Worm (Caenorhabditis elegans) whole organism, early embryonic: ENCODE results near the gene C27B7.6.

Experiments
- B0310.2 ChIP-seq: sonication (generic microtip); optimal IDR thresholded peaks from 2 replicates; lab custom pipeline; 2016; ENCODE audit warnings: mild to moderate bottlenecking, missing genetic modification characterization, missing compliant biosample characterization
- F13C5.2 ChIP-seq: sonication (generic microtip); optimal IDR thresholded peaks from 2 replicates; lab custom pipeline; 2017; ENCODE audit warnings: mild to moderate bottlenecking, missing genetic modification characterization, inconsistent platforms, missing compliant biosample characterization
- aly-1 ChIP-seq: sonication (generic microtip); optimal IDR thresholded peaks from 2 replicates; lab custom pipeline; 2016; ENCODE audit warnings: missing genetic modification characterization, missing compliant biosample characterization
- ama-1 ChIP-seq: fragments of 150-350 bp; optimal IDR thresholded peaks from 2 replicates; lab custom pipeline; 2014
- ceh-13 ChIP-seq: fragments of 200-800 bp; sonication (Bioruptor generic); optimal IDR thresholded peaks from 2 replicates; lab custom pipeline; 2018; ENCODE audit warnings: mild to moderate bottlenecking, missing genetic modification characterization, missing compliant biosample characterization
- ceh-36 ChIP-seq: sonication (generic microtip); optimal IDR thresholded peaks from 2 replicates; lab custom pipeline; 2016; ENCODE audit warnings: missing genetic modification characterization, inconsistent platforms, missing compliant biosample characterization
- ets-7 ChIP-seq: sonication (generic microtip); optimal IDR thresholded peaks from 2 replicates; lab custom pipeline; 2016; ENCODE audit warnings: missing genotype, missing genetic modification characterization, missing compliant biosample characterization
- flt-1 ChIP-seq: fragments of 200-800 bp; sonication (Bioruptor generic); IDR thresholded peaks from 2 replicates; pipeline ENCODE4 v1.3.6; 2022; ENCODE audit warnings: missing genetic modification characterization, missing compliant biosample characterization
- hmbx-1 ChIP-seq: sonication (generic microtip); optimal IDR thresholded peaks from 2 replicates; lab custom pipeline; 2016; ENCODE audit warnings: mild to moderate bottlenecking, missing genetic modification characterization, missing compliant biosample characterization
- hmg-4 ChIP-seq: fragments of 200-800 bp; sonication (Bioruptor generic); optimal IDR thresholded peaks from 2 replicates; lab custom pipeline; 2018; ENCODE audit warnings: mild to moderate bottlenecking, missing genetic modification characterization, missing compliant biosample characterization
- hnd-1 ChIP-seq: sonication (generic microtip); optimal IDR thresholded peaks from 2 replicates; lab custom pipeline; 2016; ENCODE audit warnings: missing genetic modification characterization, missing compliant biosample characterization
- pes-1 ChIP-seq: fragments of 200-800 bp; sonication (Bioruptor generic); IDR thresholded peaks from 2 replicates; pipeline ENCODE4 v1.3.6; 2022; ENCODE audit warnings: missing genetic modification reagents, missing genetic modification characterization, missing compliant biosample characterization
- scrt-1 ChIP-seq: fragments of 200-800 bp; sonication (Bioruptor generic); IDR thresholded peaks from 2 replicates; pipeline ENCODE4 v1.3.6; 2022; ENCODE audit warnings: missing genetic modification characterization, missing compliant biosample characterization
- sea-1 ChIP-seq: fragments of 200-800 bp; sonication (Bioruptor generic); conservative IDR thresholded peaks from 2 replicates; pipeline ENCODE4 v1.3.6; 2022; ENCODE audit warnings: missing genetic modification characterization, missing compliant biosample characterization
- tbx-11 ChIP-seq: fragments of 200-800 bp; sonication (Bioruptor generic); IDR thresholded peaks from 2 replicates; pipeline ENCODE4 v1.3.6; 2022; ENCODE audit warnings: missing genetic modification characterization, missing compliant biosample characterization
- tbx-37 ChIP-seq: fragments of 200-800 bp; sonication (Bioruptor generic); conservative IDR thresholded peaks from 2 replicates; pipeline ENCODE4 v1.3.6; 2022; ENCODE audit warnings: missing genetic modification reagents, missing genetic modification characterization, missing compliant biosample characterization
- tra-4 ChIP-seq: sonication (generic microtip); optimal IDR thresholded peaks from 2 replicates; lab custom pipeline; 2017; ENCODE audit warnings: missing genetic modification characterization, missing compliant biosample characterization

C27B7.6 gene

ce11 chrIV:8920284-8920806 is 14.2 kb upstream of the C27B7.6 start:
- TF ChIP-seq F13C5.2 (tag; lab: Kevin White, UChicago) (no peak), hnd-1 (tag; lab: Kevin White, UChicago) (no peak), hmg-4 (GFP tag; lab: Kevin White, UChicago) (no peak), B0310.2 (tag; lab: Kevin White, UChicago) (no peak), hmbx-1 (no peak), ama-1 (lab: Kevin White, UChicago) (no peak), tbx-37 (GFP tag; lab: Robert Waterston, UW) (no peak), ceh-36 (no peak), scrt-1 (GFP tag; lab: Robert Waterston, UW) (no peak), flt-1 (no peak), ets-7 (tag; lab: Kevin White, UChicago) (no peak), pes-1 (GFP tag; lab: Robert Waterston, UW) (no peak), ceh-13 (GFP tag; lab: Kevin White, UChicago) (no peak), aly-1 (tag; lab: Kevin White, UChicago) (no peak), tbx-11 (GFP tag; lab: Robert Waterston, UW) (no peak), tra-4 (tag; lab: Kevin White, UChicago) (no peak), sea-1 (GFP tag; lab: Robert Waterston, UW) (no peak)

ce11 chrIV:8918790-8919189 is 12.6 kb upstream of the C27B7.6 start, which contains the start of gene rap-1:
TSS of gene rap-1 (minus strand) at chrIV:8918890.
- TF ChIP-seq ceh-13 (GFP tag; lab: Kevin White, UChicago): no peak
- TF ChIP-seq hmbx-1: no peak
- no peak for TF ChIP-seq tbx-37 (GFP tag; lab: Robert Waterston, UW)
- no peak for TF ChIP-seq tra-4 (tag; lab: Kevin White, UChicago)
- TF ChIP-seq ceh-36: no peak
- no peak for TF ChIP-seq pes-1 (GFP tag; lab: Robert Waterston, UW)
- no peak for TF ChIP-seq aly-1 (tag; lab: Kevin White, UChicago)
- no peak for TF ChIP-seq hnd-1 (tag; lab: Kevin White, UChicago)
- TF ChIP-seq ets-7 (tag; lab: Kevin White, UChicago): no peak
- TF ChIP-seq ama-1 (lab: Kevin White, UChicago): no peak
- TF ChIP-seq sea-1 (GFP tag; lab: Robert Waterston, UW): no peak
- TF ChIP-seq hmg-4 (GFP tag; lab: Kevin White, UChicago): no peak
- no peak for TF ChIP-seq F13C5.2 (tag; lab: Kevin White, UChicago)
- no peak for TF ChIP-seq scrt-1 (GFP tag; lab: Robert Waterston, UW)
- no peak for TF ChIP-seq tbx-11 (GFP tag; lab: Robert Waterston, UW)
- no peak for TF ChIP-seq B0310.2 (tag; lab: Kevin White, UChicago)
- no peak for TF ChIP-seq flt-1

- TF ChIP-seq tbx-37 (GFP tag; lab: Robert Waterston, UW): no peak
- TF ChIP-seq tra-4 (tag; lab: Kevin White, UChicago): no peak
- TF ChIP-seq aly-1 (tag; lab: Kevin White, UChicago): no peak
- no peak for TF ChIP-seq scrt-1 (GFP tag; lab: Robert Waterston, UW)
- no peak for TF ChIP-seq hmbx-1
- no peak for TF ChIP-seq ceh-36
- no peak for TF ChIP-seq F13C5.2 (tag; lab: Kevin White, UChicago)
- no peak for TF ChIP-seq flt-1
- TF ChIP-seq pes-1 (GFP tag; lab: Robert Waterston, UW): no peak
- no peak for TF ChIP-seq sea-1 (GFP tag; lab: Robert Waterston, UW)
- no peak for TF ChIP-seq hmg-4 (GFP tag; lab: Kevin White, UChicago)
- no peak for TF ChIP-seq ceh-13 (GFP tag; lab: Kevin White, UChicago)
- no peak for TF ChIP-seq B0310.2 (tag; lab: Kevin White, UChicago)
- no peak for TF ChIP-seq ama-1 (lab: Kevin White, UChicago)
- TF ChIP-seq tbx-11 (GFP tag; lab: Robert Waterston, UW): no peak
- no peak for TF ChIP-seq ets-7 (tag; lab: Kevin White, UChicago)
Measured at ce11 chrIV:8916010-8916409, 9.9 kb upstream of the C27B7.6 start, which contains the start of gene C27B7.9. TSS of gene C27B7.9 (minus strand) at chrIV:8916110.

- TF ChIP-seq ets-7 (tag; lab: Kevin White, UChicago) (no peak), F13C5.2 (tag; lab: Kevin White, UChicago) (no peak), tbx-37 (GFP tag; lab: Robert Waterston, UW) (no peak), hnd-1 (tag; lab: Kevin White, UChicago) (no peak), tra-4 (tag; lab: Kevin White, UChicago) (no peak), hmg-4 (GFP tag; lab: Kevin White, UChicago) (no peak)
Measured at ce11 chrIV:8914187-8914586, 8.0 kb upstream of the C27B7.6 start.

ce11 chrIV:8906743-8907142 is 598 bp upstream of the C27B7.6 start, which contains the start of gene C27B7.7:
TSS of gene C27B7.7 (plus strand) at chrIV:8907043.
- TF ChIP-seq F13C5.2 (tag; lab: Kevin White, UChicago): no peak
- TF ChIP-seq flt-1: no peak
- TF ChIP-seq hnd-1 (tag; lab: Kevin White, UChicago): no peak
- TF ChIP-seq scrt-1 (GFP tag; lab: Robert Waterston, UW): no peak
- TF ChIP-seq aly-1 (tag; lab: Kevin White, UChicago): no peak
- TF ChIP-seq ceh-36: no peak
- TF ChIP-seq sea-1 (GFP tag; lab: Robert Waterston, UW): no peak
- TF ChIP-seq tbx-37 (GFP tag; lab: Robert Waterston, UW): no peak
- no peak for TF ChIP-seq hmg-4 (GFP tag; lab: Kevin White, UChicago)
- no peak for TF ChIP-seq pes-1 (GFP tag; lab: Robert Waterston, UW)

ce11 chrIV:8901346-8901745 is 4.8 kb downstream of the C27B7.6 start, which contains the start of gene C27B7.5:
TSS of gene C27B7.5 (plus strand) at chrIV:8901646.
- no peak for TF ChIP-seq ets-7 (tag; lab: Kevin White, UChicago)
- TF ChIP-seq ceh-36: no peak
- TF ChIP-seq scrt-1 (GFP tag; lab: Robert Waterston, UW): no peak
- no peak for TF ChIP-seq pes-1 (GFP tag; lab: Robert Waterston, UW)
- no peak for TF ChIP-seq aly-1 (tag; lab: Kevin White, UChicago)
- no peak for TF ChIP-seq F13C5.2 (tag; lab: Kevin White, UChicago)
- TF ChIP-seq hmbx-1: no peak
- no peak for TF ChIP-seq tbx-11 (GFP tag; lab: Robert Waterston, UW)
- TF ChIP-seq B0310.2 (tag; lab: Kevin White, UChicago): no peak
- no peak for TF ChIP-seq sea-1 (GFP tag; lab: Robert Waterston, UW)
- TF ChIP-seq tbx-37 (GFP tag; lab: Robert Waterston, UW): no peak
- no peak for TF ChIP-seq flt-1
- no peak for TF ChIP-seq ama-1 (lab: Kevin White, UChicago)
- no peak for TF ChIP-seq ceh-13 (GFP tag; lab: Kevin White, UChicago)
- no peak for TF ChIP-seq hmg-4 (GFP tag; lab: Kevin White, UChicago)
- TF ChIP-seq hnd-1 (tag; lab: Kevin White, UChicago): no peak
- no peak for TF ChIP-seq tra-4 (tag; lab: Kevin White, UChicago)
